Worm (Caenorhabditis elegans) whole organism, young adult: ENCODE results near the gene toca-1.

ENCODE experiments used
- K11D2.4 ChIP-seq: fragments of 200-800 bp; sonication (Bioruptor generic); IDR thresholded peaks from 2 replicates; pipeline ENCODE4 v1.3.6; 2022; ENCODE audit warnings: missing genetic modification reagents, missing genetic modification characterization, missing compliant biosample characterization
- K12H6.12 ChIP-seq: fragments of 200-800 bp; sonication (Bioruptor generic); optimal IDR thresholded peaks from 2 replicates; lab custom pipeline; 2018; ENCODE audit warnings: mild to moderate bottlenecking, missing genetic modification characterization, missing compliant biosample characterization
- Y79H2A.3 ChIP-seq: fragments of 200-800 bp; sonication (Bioruptor generic); conservative IDR thresholded peaks from 2 replicates; pipeline ENCODE4 v1.3.6; 2022; ENCODE audit warnings: missing genetic modification reagents, missing genetic modification characterization, missing compliant biosample characterization
- ama-1 ChIP-seq, 3 experiments: fragments of 150-350 bp in 1 of 3; sonication (generic microtip) in 2 of 3; optimal IDR thresholded peaks; 2 replicates each; lab custom pipeline; 2014 to 2018; ENCODE audit warnings: missing biosample characterization in 2 of 3, missing genetic modification characterization in 2 of 3, missing genetic modification reagents in 2 of 3
- efl-1 ChIP-seq: fragments of 150-350 bp; optimal IDR thresholded peaks from 2 replicates; lab custom pipeline; 2014; ENCODE audit warnings: missing biosample characterization, missing genetic modification reagents, missing genetic modification characterization
- gei-17 ChIP-seq: fragments of 200-800 bp; sonication (Bioruptor generic); optimal IDR thresholded peaks from 2 replicates; lab custom pipeline; 2018; ENCODE audit warnings: mild to moderate bottlenecking, missing genetic modification characterization, missing compliant biosample characterization
- lag-1 ChIP-seq: fragments of 200-800 bp; sonication (Bioruptor generic); IDR thresholded peaks from 2 replicates; pipeline ENCODE4 v1.3.6; 2022; ENCODE audit warnings: missing genetic modification reagents, missing genetic modification characterization, missing compliant biosample characterization
- repo-1 ChIP-seq: sonication (generic microtip); optimal IDR thresholded peaks from 2 replicates; lab custom pipeline; 2017; ENCODE audit warnings: mild to moderate bottlenecking, missing genetic modification characterization, missing compliant biosample characterization
- snpc-3.4 ChIP-seq: sonication (generic microtip); optimal IDR thresholded peaks from 2 replicates; lab custom pipeline; 2017; ENCODE audit warnings: missing genetic modification characterization, mild to moderate bottlenecking, missing compliant biosample characterization, antibody characterized with exemption, moderate library complexity, missing genotype, missing genetic modification reagents
- unc-130 ChIP-seq: sonication (generic microtip); optimal IDR thresholded peaks from 2 replicates; lab custom pipeline; 2016; ENCODE audit warnings: missing genetic modification reagents, missing genetic modification characterization, missing compliant biosample characterization
- ztf-25 ChIP-seq: fragments of 200-800 bp; sonication (Bioruptor generic); IDR thresholded peaks from 2 replicates; pipeline ENCODE4 v1.3.6; 2022; ENCODE audit warnings: missing genetic modification reagents, missing genetic modification characterization, missing compliant biosample characterization

DNA sequence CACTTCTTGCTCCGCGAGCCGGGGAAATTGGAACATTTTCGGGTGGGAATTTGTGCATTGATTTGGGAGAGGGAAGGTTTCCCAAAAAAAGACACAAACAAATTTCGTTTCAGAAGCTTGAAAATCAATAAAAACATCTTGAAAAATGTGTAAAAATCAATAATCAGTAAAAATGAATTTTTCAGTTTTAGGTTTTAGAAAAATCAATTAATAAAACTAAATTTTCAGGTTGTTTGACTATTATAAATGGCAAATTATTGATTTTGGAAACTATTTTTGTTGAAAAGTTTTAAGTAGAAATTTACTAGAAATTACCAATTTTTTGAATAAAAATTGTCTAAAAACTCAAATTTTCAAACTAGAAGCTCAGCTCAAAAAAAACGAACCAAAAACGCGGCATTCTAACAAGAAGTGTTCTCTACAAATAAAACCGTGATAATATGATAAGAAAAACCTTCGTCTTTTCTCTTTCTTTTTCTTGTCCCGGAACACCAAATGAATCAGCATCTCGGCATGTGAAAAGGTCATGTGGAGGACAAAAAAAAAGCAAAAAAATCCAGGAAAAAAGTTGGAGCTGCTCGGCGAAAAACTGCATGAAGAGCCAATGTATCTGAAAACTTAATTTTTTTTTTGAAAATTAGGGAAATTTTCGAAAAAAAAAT lies 4.4 kb upstream of the toca-1 start:
- no peak for TF ChIP-seq unc-130
- TF ChIP-seq K11D2.4: no peak
- no peak for TF ChIP-seq ama-1 (optimal IDR thresholded peaks at IDR 0.05; lab: Kevin White, UChicago)
- no peak for TF ChIP-seq ama-1 (GFP tag; optimal IDR thresholded peaks at IDR 0.05; lab: Kevin White, UChicago)
- TF ChIP-seq Y79H2A.3 (GFP tag; lab: Robert Waterston, UW): no peak
- no peak for TF ChIP-seq K12H6.12
- no peak for TF ChIP-seq gei-17 (GFP tag; lab: Kevin White, UChicago)
- no peak for TF ChIP-seq repo-1 (tag; lab: Kevin White, UChicago)
- TF ChIP-seq ztf-25 (GFP tag; lab: Robert Waterston, UW): no peak
- no peak for TF ChIP-seq lag-1
- TF ChIP-seq snpc-3.4: no peak
- TF ChIP-seq efl-1 (GFP tag; lab: Kevin White, UChicago): no peak
